Fruit fly (Drosophila melanogaster) S2 (cell line): ENCODE results near the gene Miro.

Experiments used
- CG8478 ChIP-seq: fragments of >200 bp; optimal IDR thresholded peaks from 2 replicates; lab custom pipeline; 2018
- CTCF ChIP-seq, 2 experiments: fragments of >200 bp; optimal IDR thresholded peaks; 2 replicates each; lab custom pipeline; 2018

dm6 chr3R:24027222-24027621, 11.4 kb downstream of the Miro start:
- TF ChIP-seq CG8478 = no peak
- no peak for TF ChIP-seq CTCF (optimal IDR thresholded peaks at IDR 0.05; lab: Kevin White, UChicago)
